Worm (Caenorhabditis elegans): ENCODE data around the gene Y43F8B.12.

- TF ChIP-seq ama-1 (optimal IDR thresholded peaks at IDR 0.05) (no peak), aly-1 (tag; optimal IDR thresholded peaks at IDR 0.05) (no peak), ceh-36 (tag; optimal IDR thresholded peaks at IDR 0.05) (no peak), F13C5.2 (tag; optimal IDR thresholded peaks at IDR 0.05) (no peak), ets-7 (tag; optimal IDR thresholded peaks at IDR 0.05) (no peak), tra-4 (tag; optimal IDR thresholded peaks at IDR 0.05) (no peak), B0310.2 (tag; optimal IDR thresholded peaks at IDR 0.05) (no peak), tbx-37 (GFP tag; conservative IDR thresholded peaks at IDR 0.05) (no peak), hmg-4 (GFP tag; optimal IDR thresholded peaks at IDR 0.05) (no peak), hmbx-1 (tag; optimal IDR thresholded peaks at IDR 0.05) (no peak), flt-1 (GFP tag; IDR thresholded peaks at IDR 0.05) (no peak), scrt-1 (GFP tag; IDR thresholded peaks at IDR 0.05) (no peak)
Observed at ce11 chrV:19432030-19432429, 36.2 kb upstream of the Y43F8B.12 start.

All from whole organism, early embryonic.